Worm (Caenorhabditis elegans): Measurements from ENCODE around the gene C31H2.3.

The C31H2.3 gene

ce11 chrX:5121789-5122188, 32.4 kb downstream of the C31H2.3 start:
- TF ChIP-seq nhr-76 (tag; optimal IDR thresholded peaks at IDR 0.05) (no peak), bed-3 (GFP tag; optimal IDR thresholded peaks at IDR 0.05) (no peak), ces-1 (GFP tag; optimal IDR thresholded peaks at IDR 0.05) (peak; percentile 32), sptf-1 (tag; optimal IDR thresholded peaks at IDR 0.05) (no peak), lin-13 (tag; optimal IDR thresholded peaks at IDR 0.05) (no peak), drap-1 (GFP tag; optimal IDR thresholded peaks at IDR 0.05) (no peak), sem-2 (GFP tag; optimal IDR thresholded peaks at IDR 0.05) (no peak), elt-3 (tag; optimal IDR thresholded peaks at IDR 0.05) (no peak), mls-2 (tag; optimal IDR thresholded peaks at IDR 0.05) (peak; percentile 50), ceh-83 (GFP tag; optimal IDR thresholded peaks at IDR 0.05) (no peak), mab-5 (tag; optimal IDR thresholded peaks at IDR 0.05) (no peak), nhr-2 (tag; optimal IDR thresholded peaks at IDR 0.05) (no peak), ztf-11 (tag; optimal IDR thresholded peaks at IDR 0.05) (no peak), pha-4 (tag; optimal IDR thresholded peaks at IDR 0.05) (peak; percentile 10), lin-32 (GFP tag; optimal IDR thresholded peaks at IDR 0.05) (peak; percentile 25), ham-2 (GFP tag; optimal IDR thresholded peaks at IDR 0.05) (no peak), ceh-39 (tag; optimal IDR thresholded peaks at IDR 0.05) (no peak), nhr-12 (tag; optimal IDR thresholded peaks at IDR 0.05) (no peak), nhr-28 (tag; optimal IDR thresholded peaks at IDR 0.05) (no peak), zip-8 (tag; optimal IDR thresholded peaks at IDR 0.05) (no peak), cnd-1 (tag; optimal IDR thresholded peaks at IDR 0.05) (peak; percentile 32), elt-1 (tag; optimal IDR thresholded peaks at IDR 0.05; ENCODE audit: borderline replicate concordance, insufficient read depth) (no peak), snpc-4 (tag; optimal IDR thresholded peaks at IDR 0.05) (no peak), tbx-8 (GFP tag; optimal IDR thresholded peaks at IDR 0.05) (no peak), flh-1 (GFP tag; optimal IDR thresholded peaks at IDR 0.05) (no peak), nhr-237 (tag; optimal IDR thresholded peaks at IDR 0.05) (no peak)

- no peak for TF ChIP-seq blmp-1 (tag; optimal IDR thresholded peaks at IDR 0.05)
- TF ChIP-seq ceh-83 (GFP tag; optimal IDR thresholded peaks at IDR 0.05): no peak
- no peak for TF ChIP-seq nhr-237 (tag; optimal IDR thresholded peaks at IDR 0.05)
- TF ChIP-seq mab-5 (tag; optimal IDR thresholded peaks at IDR 0.05): no peak
- no peak for TF ChIP-seq cnd-1 (tag; optimal IDR thresholded peaks at IDR 0.05)
- TF ChIP-seq nhr-28 (tag; optimal IDR thresholded peaks at IDR 0.05): no peak
- TF ChIP-seq sptf-1 (tag; optimal IDR thresholded peaks at IDR 0.05): no peak
- no peak for TF ChIP-seq hlh-1 (tag; optimal IDR thresholded peaks at IDR 0.05)
- no peak for TF ChIP-seq nhr-2 (tag; optimal IDR thresholded peaks at IDR 0.05)
- TF ChIP-seq flh-1 (GFP tag; optimal IDR thresholded peaks at IDR 0.05): no peak
- TF ChIP-seq ceh-39 (tag; optimal IDR thresholded peaks at IDR 0.05): no peak
- TF ChIP-seq sem-2 (GFP tag; optimal IDR thresholded peaks at IDR 0.05): no peak
- no peak for TF ChIP-seq unc-120 (tag; optimal IDR thresholded peaks at IDR 0.05; ENCODE audit: poor library complexity, severe bottlenecking)
- TF ChIP-seq elt-3 (tag; optimal IDR thresholded peaks at IDR 0.05): no peak
- no peak for TF ChIP-seq nhr-12 (tag; optimal IDR thresholded peaks at IDR 0.05)
- TF ChIP-seq lsy-2 (tag; optimal IDR thresholded peaks at IDR 0.05): no peak
- no peak for TF ChIP-seq ceh-43 (GFP tag; optimal IDR thresholded peaks at IDR 0.05)
- TF ChIP-seq tbx-8 (GFP tag; optimal IDR thresholded peaks at IDR 0.05): no peak
These were observed 33.4 kb downstream of the C31H2.3 start for ce11 chrX:5120807-5121206.

- TF ChIP-seq mls-2 (tag; optimal IDR thresholded peaks at IDR 0.05) (no peak), M03D4.4 (tag; optimal IDR thresholded peaks at IDR 0.05) (no peak), ceh-43 (GFP tag; optimal IDR thresholded peaks at IDR 0.05) (no peak), ces-1 (GFP tag; optimal IDR thresholded peaks at IDR 0.05) (peak; percentile 43), mab-5 (tag; optimal IDR thresholded peaks at IDR 0.05) (no peak), ceh-83 (GFP tag; optimal IDR thresholded peaks at IDR 0.05) (no peak), lin-32 (GFP tag; optimal IDR thresholded peaks at IDR 0.05) (no peak)
These were observed 34.0 kb downstream of the C31H2.3 start for ce11 chrX:5120196-5120595.

- TF ChIP-seq lin-32 (GFP tag; optimal IDR thresholded peaks at IDR 0.05) (no peak), ceh-43 (GFP tag; optimal IDR thresholded peaks at IDR 0.05) (no peak), drap-1 (GFP tag; optimal IDR thresholded peaks at IDR 0.05) (no peak), zip-8 (tag; optimal IDR thresholded peaks at IDR 0.05) (no peak), mab-5 (tag; optimal IDR thresholded peaks at IDR 0.05) (no peak), mls-2 (tag; optimal IDR thresholded peaks at IDR 0.05) (no peak), elt-3 (tag; optimal IDR thresholded peaks at IDR 0.05) (no peak), nhr-2 (tag; optimal IDR thresholded peaks at IDR 0.05) (no peak), M03D4.4 (tag; optimal IDR thresholded peaks at IDR 0.05) (no peak), nhr-76 (tag; optimal IDR thresholded peaks at IDR 0.05) (no peak), pha-4 (tag; optimal IDR thresholded peaks at IDR 0.05) (no peak), nhr-28 (tag; optimal IDR thresholded peaks at IDR 0.05) (no peak), bed-3 (GFP tag; optimal IDR thresholded peaks at IDR 0.05) (no peak), sem-2 (GFP tag; optimal IDR thresholded peaks at IDR 0.05) (no peak), flh-1 (GFP tag; optimal IDR thresholded peaks at IDR 0.05) (no peak), tbx-8 (GFP tag; optimal IDR thresholded peaks at IDR 0.05) (no peak), unc-39 (tag; optimal IDR thresholded peaks at IDR 0.05) (no peak), sptf-1 (tag; optimal IDR thresholded peaks at IDR 0.05) (no peak), mep-1 (tag; optimal IDR thresholded peaks at IDR 0.05) (no peak), cnd-1 (tag; optimal IDR thresholded peaks at IDR 0.05) (no peak)
These were observed 34.5 kb downstream of the C31H2.3 start for ce11 chrX:5119686-5120085.
